Worm (Caenorhabditis elegans) whole organism, L2 larva: ENCODE results near the gene ceh-7.

Source experiments
- C34F6.9 ChIP-seq: fragments of 150-350 bp; optimal IDR thresholded peaks from 2 replicates; lab custom pipeline; 2014; ENCODE audit warnings: missing biosample characterization, missing genetic modification characterization
- F13H6.1 ChIP-seq: sonication (generic microtip); optimal IDR thresholded peaks from 2 replicates; lab custom pipeline; 2016; ENCODE audit warnings: missing genetic modification characterization, missing compliant biosample characterization
- R02D3.7 ChIP-seq: fragments of 150-350 bp; optimal IDR thresholded peaks from 2 replicates; lab custom pipeline; 2014; ENCODE audit warnings: missing biosample characterization, missing genetic modification characterization
- Y55F3AM.14 ChIP-seq: fragments of 200-800 bp; sonication (Bioruptor generic); optimal IDR thresholded peaks from 2 replicates; lab custom pipeline; 2018; ENCODE audit warnings: mild to moderate bottlenecking, missing genetic modification characterization, missing compliant biosample characterization
- ZK546.5 ChIP-seq: sonication (generic microtip); optimal IDR thresholded peaks from 2 replicates; lab custom pipeline; 2017; ENCODE audit warnings: missing biosample characterization, missing genetic modification characterization
- alr-1 ChIP-seq: fragments of 150-350 bp; optimal IDR thresholded peaks from 2 replicates; lab custom pipeline; 2014; ENCODE audit warnings: missing biosample characterization, missing genetic modification characterization
- aly-2 ChIP-seq: fragments of 150-350 bp; optimal IDR thresholded peaks from 2 replicates; lab custom pipeline; 2014; ENCODE audit warnings: missing biosample characterization, missing genetic modification characterization
- ama-1 ChIP-seq: fragments of 150-350 bp; optimal IDR thresholded peaks from 2 replicates; lab custom pipeline; 2018; ENCODE audit warnings: inconsistent platforms
- blmp-1 ChIP-seq: sonication (generic microtip); optimal IDR thresholded peaks from 2 replicates; lab custom pipeline; 2017; ENCODE audit warnings: missing genetic modification characterization, mild to moderate bottlenecking, missing compliant biosample characterization, antibody characterized with exemption, moderate library complexity; ENCODE audit not compliant: insufficient read depth
- ceh-16 ChIP-seq: fragments of 150-350 bp; optimal IDR thresholded peaks from 2 replicates; lab custom pipeline; 2014; ENCODE audit warnings: missing biosample characterization, missing genetic modification characterization
- crh-2 ChIP-seq: sonication (generic microtip); optimal IDR thresholded peaks from 2 replicates; lab custom pipeline; 2017; ENCODE audit warnings: missing biosample characterization, missing genetic modification characterization
- dmd-4 ChIP-seq: sonication (generic microtip); optimal IDR thresholded peaks from 2 replicates; lab custom pipeline; 2017; ENCODE audit warnings: missing biosample characterization, missing genetic modification characterization
- egl-27 ChIP-seq: sonication (generic microtip); optimal IDR thresholded peaks from 3 replicates; lab custom pipeline; 2017; ENCODE audit warnings: missing biosample characterization, missing genetic modification reagents, missing genetic modification characterization
- elt-1 ChIP-seq: fragments of 150-350 bp; optimal IDR thresholded peaks from 2 replicates; lab custom pipeline; 2014; ENCODE audit warnings: missing biosample characterization, missing genetic modification characterization
- fos-1 ChIP-seq: fragments of 150-350 bp; optimal IDR thresholded peaks from 2 replicates; lab custom pipeline; 2014; ENCODE audit warnings: missing biosample characterization, missing genetic modification characterization
- gmeb-1 ChIP-seq: fragments of 150-350 bp; optimal IDR thresholded peaks from 2 replicates; lab custom pipeline; 2014; ENCODE audit warnings: missing biosample characterization, missing genetic modification characterization
- lin-11 ChIP-seq: fragments of 150-350 bp; sonication (generic microtip); optimal IDR thresholded peaks from 2 replicates; lab custom pipeline; 2014; ENCODE audit warnings: missing biosample characterization, missing genetic modification characterization, inconsistent platforms, mixed read lengths
- lin-13 ChIP-seq: fragments of 150-350 bp; optimal IDR thresholded peaks from 2 replicates; lab custom pipeline; 2014; ENCODE audit warnings: missing biosample characterization, missing genetic modification reagents, missing genetic modification characterization
- lin-39 ChIP-seq: fragments of 150-350 bp; optimal IDR thresholded peaks from 2 replicates; lab custom pipeline; 2014; ENCODE audit warnings: missing biosample characterization, missing genetic modification reagents, missing genetic modification characterization
- lsy-2 ChIP-seq, 2 experiments: fragments of 150-350 bp in 1 of 2; sonication (generic microtip) in 1 of 2; optimal IDR thresholded peaks; 2 replicates each; lab custom pipeline; 2014 to 2017; ENCODE audit warnings: missing biosample characterization in 2 of 2, missing genetic modification characterization in 2 of 2
- mab-5 ChIP-seq: fragments of 150-350 bp; optimal IDR thresholded peaks from 2 replicates; lab custom pipeline; 2014; ENCODE audit warnings: missing biosample characterization, missing genetic modification characterization
- mbf-1 ChIP-seq: sonication (generic microtip); optimal IDR thresholded peaks from 2 replicates; lab custom pipeline; 2017; ENCODE audit warnings: missing biosample characterization, missing genetic modification characterization
- mdl-1 ChIP-seq, 2 experiments: fragments of 150-350 bp in 1 of 2; sonication (generic microtip) in 1 of 2; optimal IDR thresholded peaks; 2 replicates each; lab custom pipeline; 2017; ENCODE audit warnings: missing biosample characterization in 2 of 2, missing genetic modification characterization in 2 of 2
- nhr-11 ChIP-seq: fragments of 150-350 bp; optimal IDR thresholded peaks from 2 replicates; lab custom pipeline; 2014; ENCODE audit warnings: missing biosample characterization, missing genetic modification characterization
- nhr-12 ChIP-seq: fragments of 150-350 bp; optimal IDR thresholded peaks from 2 replicates; lab custom pipeline; 2014; ENCODE audit warnings: missing biosample characterization, missing genetic modification characterization
- nhr-129 ChIP-seq: fragments of 150-350 bp; optimal IDR thresholded peaks from 2 replicates; lab custom pipeline; 2014; ENCODE audit warnings: missing biosample characterization, missing genetic modification characterization
- nhr-21 ChIP-seq: fragments of 150-350 bp; optimal IDR thresholded peaks from 2 replicates; lab custom pipeline; 2014; ENCODE audit warnings: missing biosample characterization, missing genetic modification characterization
- nhr-23 ChIP-seq: fragments of 150-350 bp; optimal IDR thresholded peaks from 2 replicates; lab custom pipeline; 2014; ENCODE audit warnings: missing biosample characterization, missing genetic modification reagents, missing genetic modification characterization
- nhr-237 ChIP-seq: fragments of 150-350 bp; optimal IDR thresholded peaks from 2 replicates; lab custom pipeline; 2014; ENCODE audit warnings: missing biosample characterization, missing genetic modification characterization
- nhr-25 ChIP-seq: fragments of 150-350 bp; sonication (generic microtip); optimal IDR thresholded peaks from 3 replicates; lab custom pipeline; 2014; ENCODE audit warnings: missing biosample characterization, missing genetic modification characterization
- nhr-6 ChIP-seq: fragments of 150-350 bp; optimal IDR thresholded peaks from 2 replicates; lab custom pipeline; 2014; ENCODE audit warnings: missing biosample characterization, missing genetic modification characterization
- nhr-77 ChIP-seq: fragments of 150-350 bp; optimal IDR thresholded peaks from 2 replicates; lab custom pipeline; 2014; ENCODE audit warnings: missing biosample characterization, missing genetic modification characterization
- sem-4 ChIP-seq: fragments of 150-350 bp; optimal IDR thresholded peaks from 2 replicates; lab custom pipeline; 2014; ENCODE audit warnings: missing biosample characterization, missing genetic modification reagents, missing genetic modification characterization
- skn-1 ChIP-seq: sonication (generic microtip); optimal IDR thresholded peaks from 2 replicates; lab custom pipeline; 2017; ENCODE audit warnings: missing biosample characterization, missing genetic modification characterization
- sma-3 ChIP-seq: sonication (generic microtip); optimal IDR thresholded peaks from 2 replicates; lab custom pipeline; 2016; ENCODE audit warnings: missing genetic modification reagents, missing genetic modification characterization, missing compliant biosample characterization
- sma-9 ChIP-seq, 2 experiments: fragments of 150-350 bp in 1 of 2; sonication (generic microtip) in 1 of 2; optimal IDR thresholded peaks; 2 replicates each; lab custom pipeline; 2014 to 2016; ENCODE audit warnings: missing genetic modification characterization in 2 of 2, mild to moderate bottlenecking in 1 of 2, missing biosample characterization in 1 of 2, missing compliant biosample characterization in 1 of 2, missing genetic modification reagents in 1 of 2, moderate library complexity in 1 of 2
- snpc-4 ChIP-seq: fragments of 150-350 bp; optimal IDR thresholded peaks from 2 replicates; lab custom pipeline; 2014; ENCODE audit warnings: missing biosample characterization, missing genetic modification characterization
- unc-39 ChIP-seq: fragments of 150-350 bp; optimal IDR thresholded peaks from 2 replicates; lab custom pipeline; 2014; ENCODE audit warnings: missing biosample characterization, missing genetic modification characterization
- unc-55 ChIP-seq: fragments of 150-350 bp; sonication (generic microtip); optimal IDR thresholded peaks from 3 replicates; lab custom pipeline; 2014; ENCODE audit warnings: missing biosample characterization, missing genetic modification reagents, missing genetic modification characterization
- zag-1 ChIP-seq: fragments of 150-350 bp; optimal IDR thresholded peaks from 2 replicates; lab custom pipeline; 2014; ENCODE audit warnings: missing biosample characterization, missing genetic modification characterization
- ztf-11 ChIP-seq: sonication (generic microtip); optimal IDR thresholded peaks from 2 replicates; lab custom pipeline; 2017; ENCODE audit warnings: missing biosample characterization, missing genetic modification characterization
- ztf-4 ChIP-seq: fragments of 150-350 bp; optimal IDR thresholded peaks from 2 replicates; lab custom pipeline; 2014; ENCODE audit warnings: missing biosample characterization, missing genetic modification characterization

The ceh-7 gene

ce11 chrII:8741277-8741676, 37.6 kb upstream of the ceh-7 start:
- TF ChIP-seq mab-5 (tag; lab: Kevin White, UChicago) (no peak), egl-27 (tag; lab: Kevin White, UChicago) (no peak), elt-1 (tag; lab: Kevin White, UChicago) (no peak), ama-1 (lab: Kevin White, UChicago) (peak; percentile 28), R02D3.7 (tag; lab: Kevin White, UChicago) (no peak), nhr-21 (tag; lab: Kevin White, UChicago) (no peak), mdl-1 (tag; optimal IDR thresholded peaks at IDR 0.05; lab: Kevin White, UChicago) (peak in 1 of 2 experiments; percentile 74), ztf-4 (tag; lab: Kevin White, UChicago) (peak; percentile 15), crh-2 (tag; lab: Kevin White, UChicago) (no peak), unc-39 (tag; lab: Kevin White, UChicago) (no peak), dmd-4 (tag; lab: Kevin White, UChicago) (no peak), F13H6.1 (tag; lab: Kevin White, UChicago) (peak; percentile 62), nhr-237 (tag; lab: Kevin White, UChicago) (no peak), ZK546.5 (tag; lab: Kevin White, UChicago) (no peak), aly-2 (tag; lab: Kevin White, UChicago) (no peak), mbf-1 (tag; lab: Kevin White, UChicago) (no peak), nhr-23 (no peak), gmeb-1 (tag; lab: Kevin White, UChicago) (no peak), nhr-6 (tag; lab: Kevin White, UChicago) (peak; percentile 29), lin-13 (peak; percentile 1), nhr-129 (tag; lab: Kevin White, UChicago) (peak; percentile 70), nhr-77 (tag; lab: Kevin White, UChicago) (no peak), C34F6.9 (tag; lab: Kevin White, UChicago) (peak; percentile 26), zag-1 (tag; lab: Kevin White, UChicago) (no peak), sma-9 (GFP tag; optimal IDR thresholded peaks at IDR 0.05; lab: Kevin White, UChicago) (peak; percentile 97), sma-9 (tag; optimal IDR thresholded peaks at IDR 0.05; lab: Kevin White, UChicago) (no peak), ceh-16 (no peak), fos-1 (peak; percentile 42), lin-39 (no peak), lsy-2 (tag; optimal IDR thresholded peaks at IDR 0.05; lab: Kevin White, UChicago) (peak in 1 of 2 experiments; percentile 48), skn-1 (no peak), unc-55 (no peak), lin-11 (tag; lab: Kevin White, UChicago) (no peak), alr-1 (no peak)

- TF ChIP-seq mdl-1 (tag; optimal IDR thresholded peaks at IDR 0.05; lab: Kevin White, UChicago) (peak; percentile 58 to 62), unc-55 (no peak), snpc-4 (no peak), crh-2 (tag; lab: Kevin White, UChicago) (peak; percentile 79), mbf-1 (tag; lab: Kevin White, UChicago) (no peak), skn-1 (no peak), nhr-11 (tag; lab: Kevin White, UChicago) (no peak), ztf-4 (tag; lab: Kevin White, UChicago) (no peak), nhr-21 (tag; lab: Kevin White, UChicago) (peak; percentile 63), Y55F3AM.14 (GFP tag; lab: Kevin White, UChicago) (peak; percentile 46), alr-1 (no peak), ztf-11 (tag; lab: Kevin White, UChicago) (no peak), egl-27 (tag; lab: Kevin White, UChicago) (peak; percentile 38), F13H6.1 (tag; lab: Kevin White, UChicago) (peak; percentile 42), sma-9 (GFP tag; optimal IDR thresholded peaks at IDR 0.05; lab: Kevin White, UChicago) (peak; percentile 99), sma-9 (tag; optimal IDR thresholded peaks at IDR 0.05; lab: Kevin White, UChicago) (no peak), nhr-6 (tag; lab: Kevin White, UChicago) (peak; percentile 34), lin-11 (tag; lab: Kevin White, UChicago) (no peak), nhr-25 (tag; lab: Kevin White, UChicago) (peak; percentile 77), ceh-16 (no peak), nhr-129 (tag; lab: Kevin White, UChicago) (peak; percentile 41), nhr-237 (tag; lab: Kevin White, UChicago) (no peak), C34F6.9 (tag; lab: Kevin White, UChicago) (no peak), gmeb-1 (tag; lab: Kevin White, UChicago) (peak; percentile 14), lin-13 (peak; percentile 5), dmd-4 (tag; lab: Kevin White, UChicago) (no peak), unc-39 (tag; lab: Kevin White, UChicago) (no peak), blmp-1 (peak; percentile 39), sma-3 (GFP tag; lab: Kevin White, UChicago) (no peak), aly-2 (tag; lab: Kevin White, UChicago) (no peak), R02D3.7 (tag; lab: Kevin White, UChicago) (no peak), sem-4 (tag; lab: Kevin White, UChicago) (no peak), elt-1 (tag; lab: Kevin White, UChicago) (no peak), lsy-2 (tag; optimal IDR thresholded peaks at IDR 0.05; lab: Kevin White, UChicago) (peak in 1 of 2 experiments; percentile 40), nhr-12 (tag; lab: Kevin White, UChicago) (no peak), fos-1 (peak; percentile 77), lin-39 (no peak)
Measured at ce11 chrII:8740326-8740949, 36.8 kb upstream of the ceh-7 start.
